Worm (Caenorhabditis elegans) whole organism, L4/young adult: ENCODE measurements around the gene taf-11.3.

Experiments used
- W03F9.2 ChIP-seq: fragments of 150-350 bp; optimal IDR thresholded peaks from 2 replicates; lab custom pipeline; 2014; ENCODE audit warnings: missing biosample characterization, missing genetic modification characterization
- dao-5 ChIP-seq: sonication (generic microtip); optimal IDR thresholded peaks from 2 replicates; lab custom pipeline; 2016; ENCODE audit warnings: missing genotype, missing genetic modification characterization, moderate library complexity, missing compliant biosample characterization
- him-1 ChIP-seq: sonication (generic microtip); optimal IDR thresholded peaks from 2 replicates; lab custom pipeline; 2016; ENCODE audit warnings: missing genotype, missing genetic modification reagents, missing genetic modification characterization, missing compliant biosample characterization

DNA sequence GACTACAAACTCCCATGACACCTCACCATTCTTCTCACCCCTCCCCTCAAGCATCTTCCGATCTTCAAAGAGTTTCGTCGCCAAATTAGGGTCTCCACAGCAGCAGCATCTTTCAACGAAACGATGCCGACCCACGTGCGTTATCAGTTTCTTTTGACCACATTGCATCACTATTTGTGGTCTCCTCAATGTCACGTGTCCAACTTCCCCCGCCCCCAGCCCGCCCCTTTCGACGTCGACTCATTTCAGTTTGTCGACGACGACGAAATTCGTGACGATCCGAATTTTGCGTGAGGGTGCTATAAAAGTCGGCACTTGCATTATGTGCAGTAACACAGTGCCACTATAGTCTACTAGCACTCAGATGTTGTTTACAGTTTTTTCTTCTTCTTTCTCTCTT is 29.1 kb upstream of the taf-11.3 start:
- TF ChIP-seq W03F9.2 (tag; lab: Kevin White, UChicago) (no peak), him-1 (tag; lab: Kevin White, UChicago) (no peak), dao-5 (tag; lab: Kevin White, UChicago) (no peak)
